Worm (Caenorhabditis elegans) whole organism, late embryonic: ENCODE data around the gene twf-2.
A peak's percentile ranks its signal among the peaks of the same experiment; 100 is the strongest.

ENCODE experiments used
- C08G9.2 ChIP-seq: sonication (generic microtip); optimal IDR thresholded peaks from 2 replicates; lab custom pipeline; 2016; ENCODE audit warnings: mild to moderate bottlenecking, missing genetic modification characterization, moderate library complexity, missing compliant biosample characterization
- C38D4.7 ChIP-seq: fragments of 200-800 bp; sonication (Bioruptor generic); optimal IDR thresholded peaks from 2 replicates; lab custom pipeline; 2018; ENCODE audit warnings: mild to moderate bottlenecking, missing genetic modification characterization, moderate library complexity, missing compliant biosample characterization
- K02D7.2 ChIP-seq: sonication (generic microtip); optimal IDR thresholded peaks from 2 replicates; lab custom pipeline; 2017; ENCODE audit warnings: mild to moderate bottlenecking, missing genetic modification characterization, missing compliant biosample characterization
- Y22D7AL.16 ChIP-seq: sonication (generic microtip); optimal IDR thresholded peaks from 2 replicates; lab custom pipeline; 2016; ENCODE audit warnings: missing genetic modification characterization, missing compliant biosample characterization
- ama-1 ChIP-seq: fragments of 150-350 bp; optimal IDR thresholded peaks from 2 replicates; lab custom pipeline; 2014
- ceh-2 ChIP-seq: sonication (generic microtip); optimal IDR thresholded peaks from 2 replicates; lab custom pipeline; 2016; ENCODE audit warnings: missing genotype, missing genetic modification characterization, missing compliant biosample characterization
- ceh-22 ChIP-seq: sonication (generic microtip); optimal IDR thresholded peaks from 2 replicates; lab custom pipeline; 2017; ENCODE audit warnings: missing biosample characterization, missing genetic modification characterization
- ceh-24 ChIP-seq: sonication (generic microtip); optimal IDR thresholded peaks from 2 replicates; lab custom pipeline; 2016; ENCODE audit warnings: mild to moderate bottlenecking, missing genetic modification characterization, missing compliant biosample characterization
- ceh-30 ChIP-seq: fragments of 150-350 bp; optimal IDR thresholded peaks from 2 replicates; lab custom pipeline; 2014; ENCODE audit warnings: missing biosample characterization, missing genetic modification characterization
- ceh-31 ChIP-seq: sonication (generic microtip); optimal IDR thresholded peaks from 2 replicates; lab custom pipeline; 2016; ENCODE audit warnings: missing genetic modification characterization, missing compliant biosample characterization
- ceh-34 ChIP-seq: sonication (generic microtip); optimal IDR thresholded peaks from 2 replicates; lab custom pipeline; 2016; ENCODE audit warnings: mild to moderate bottlenecking, missing genetic modification characterization, missing compliant biosample characterization
- ceh-45 ChIP-seq: fragments of 200-800 bp; sonication (Bioruptor generic); IDR thresholded peaks from 2 replicates; pipeline ENCODE4 v1.3.6; 2022; ENCODE audit warnings: missing genetic modification reagents, missing genetic modification characterization, missing compliant biosample characterization
- ceh-48 ChIP-seq: sonication (generic microtip); optimal IDR thresholded peaks from 2 replicates; lab custom pipeline; 2016; ENCODE audit warnings: missing genetic modification characterization, inconsistent platforms, missing compliant biosample characterization
- che-1 ChIP-seq: sonication (generic microtip); optimal IDR thresholded peaks from 2 replicates; lab custom pipeline; 2016; ENCODE audit warnings: mild to moderate bottlenecking, missing genetic modification characterization, missing compliant biosample characterization
- dmd-4 ChIP-seq: sonication (generic microtip); optimal IDR thresholded peaks from 2 replicates; lab custom pipeline; 2016; ENCODE audit warnings: borderline replicate concordance, missing genetic modification characterization, missing compliant biosample characterization
- elt-2 ChIP-seq: sonication (generic microtip); optimal IDR thresholded peaks from 2 replicates; lab custom pipeline; 2016; ENCODE audit warnings: missing genetic modification reagents, missing genetic modification characterization, missing compliant biosample characterization
- eyg-1 ChIP-seq: sonication (generic microtip); optimal IDR thresholded peaks from 2 replicates; lab custom pipeline; 2016; ENCODE audit warnings: missing genotype, missing genetic modification characterization, missing compliant biosample characterization
- fax-1 ChIP-seq: sonication (generic microtip); optimal IDR thresholded peaks from 2 replicates; lab custom pipeline; 2016; ENCODE audit warnings: missing genotype, missing genetic modification characterization, missing compliant biosample characterization
- fkh-10 ChIP-seq: fragments of 150-350 bp; optimal IDR thresholded peaks from 2 replicates; lab custom pipeline; 2014; ENCODE audit warnings: missing biosample characterization, missing genetic modification reagents, missing genetic modification characterization
- fkh-6 ChIP-seq: sonication (generic microtip); optimal IDR thresholded peaks from 2 replicates; lab custom pipeline; 2016; ENCODE audit warnings: missing genetic modification characterization, missing compliant biosample characterization
- gmeb-2 ChIP-seq: sonication (generic microtip); optimal IDR thresholded peaks from 2 replicates; lab custom pipeline; 2016; ENCODE audit warnings: missing genetic modification characterization, inconsistent platforms, missing compliant biosample characterization
- hlh-6 ChIP-seq: sonication (generic microtip); optimal IDR thresholded peaks from 2 replicates; lab custom pipeline; 2016; ENCODE audit warnings: missing genotype, missing genetic modification characterization, missing compliant biosample characterization
- lim-6 ChIP-seq: sonication (generic microtip); optimal IDR thresholded peaks from 2 replicates; lab custom pipeline; 2016; ENCODE audit warnings: missing genetic modification characterization, missing compliant biosample characterization
- madf-2 ChIP-seq: sonication (generic microtip); optimal IDR thresholded peaks from 2 replicates; lab custom pipeline; 2017; ENCODE audit warnings: missing genetic modification characterization, missing compliant biosample characterization
- mec-3 ChIP-seq: sonication (generic microtip); optimal IDR thresholded peaks from 2 replicates; lab custom pipeline; 2016; ENCODE audit warnings: borderline replicate concordance, missing genetic modification characterization, missing compliant biosample characterization
- nhr-11 ChIP-seq: fragments of 150-350 bp; optimal IDR thresholded peaks from 2 replicates; lab custom pipeline; 2014; ENCODE audit warnings: missing biosample characterization, missing genetic modification characterization
- nhr-232 ChIP-seq: sonication (generic microtip); optimal IDR thresholded peaks from 2 replicates; lab custom pipeline; 2016; ENCODE audit warnings: missing genetic modification characterization, missing compliant biosample characterization
- odd-2 ChIP-seq: sonication (generic microtip); optimal IDR thresholded peaks from 2 replicates; lab custom pipeline; 2017; ENCODE audit warnings: antibody characterized with exemption, mild to moderate bottlenecking, missing genetic modification characterization, missing compliant biosample characterization
- pag-3 ChIP-seq: sonication (generic microtip); optimal IDR thresholded peaks from 2 replicates; lab custom pipeline; 2016; ENCODE audit warnings: missing compliant biosample characterization, missing genetic modification characterization, borderline replicate concordance
- pax-1 ChIP-seq: fragments of 150-350 bp; optimal IDR thresholded peaks from 2 replicates; lab custom pipeline; 2014; ENCODE audit warnings: missing biosample characterization, missing genetic modification characterization
- pha-2 ChIP-seq: sonication (generic microtip); optimal IDR thresholded peaks from 2 replicates; lab custom pipeline; 2017; ENCODE audit warnings: mild to moderate bottlenecking, missing genetic modification characterization, missing compliant biosample characterization
- pha-4 ChIP-seq: fragments of 150-350 bp; optimal IDR thresholded peaks from 2 replicates; lab custom pipeline; 2018; ENCODE audit warnings: missing biosample characterization, missing genetic modification reagents, missing genetic modification characterization
- pqm-1 ChIP-seq: sonication (generic microtip); optimal IDR thresholded peaks from 2 replicates; lab custom pipeline; 2016; ENCODE audit warnings: missing genetic modification characterization, missing compliant biosample characterization
- pros-1 ChIP-seq: fragments of 150-350 bp; optimal IDR thresholded peaks from 2 replicates; lab custom pipeline; 2014; ENCODE audit warnings: missing biosample characterization, missing genetic modification reagents, missing genetic modification characterization
- ref-2 ChIP-seq: sonication (generic microtip); optimal IDR thresholded peaks from 2 replicates; lab custom pipeline; 2016; ENCODE audit warnings: missing genetic modification characterization, missing compliant biosample characterization
- sox-4 ChIP-seq: sonication (generic microtip); optimal IDR thresholded peaks from 2 replicates; lab custom pipeline; 2017; ENCODE audit warnings: mild to moderate bottlenecking, missing genetic modification characterization, inconsistent platforms, missing compliant biosample characterization
- ttx-3 ChIP-seq: sonication (generic microtip); optimal IDR thresholded peaks from 2 replicates; lab custom pipeline; 2016; ENCODE audit warnings: missing genetic modification reagents, missing genetic modification characterization, missing compliant biosample characterization
- unc-3 ChIP-seq, 2 experiments: fragments of 200-800 bp in 1 of 2; sonication (Bioruptor generic) in 1 of 2; sonication (generic microtip) in 1 of 2; conservative IDR thresholded peaks in 1 of 2; optimal IDR thresholded peaks in 1 of 2; 2 replicates each; pipeline versions ENCODE4 v1.3.6 to Lab custom; 2016 to 2022; ENCODE audit warnings: missing compliant biosample characterization in 2 of 2, missing genetic modification characterization in 2 of 2, missing genetic modification reagents in 1 of 2
- unc-86 ChIP-seq: sonication (generic microtip); optimal IDR thresholded peaks from 2 replicates; lab custom pipeline; 2016; ENCODE audit warnings: missing genetic modification characterization, missing compliant biosample characterization
- zip-5 ChIP-seq: sonication (generic microtip); optimal IDR thresholded peaks from 2 replicates; lab custom pipeline; 2016; ENCODE audit warnings: missing genetic modification characterization, missing compliant biosample characterization

Gene twf-2

ce11 chrX:16445793-16446248 is at the start of gene twf-2 (continued):
- TF ChIP-seq ceh-22 (tag; lab: Kevin White, UChicago) (no peak), fax-1 (no peak), C38D4.7 (GFP tag; lab: Kevin White, UChicago) (no peak), dmd-4 (tag; lab: Kevin White, UChicago) (peak; percentile 19), pha-4 (tag; lab: Kevin White, UChicago) (no peak), gmeb-2 (no peak), fkh-10 (no peak), madf-2 (no peak), elt-2 (tag; lab: Kevin White, UChicago) (peak; percentile 50), lim-6 (tag; lab: Kevin White, UChicago) (no peak), hlh-6 (tag; lab: Kevin White, UChicago) (peak; percentile 38), sox-4 (tag; lab: Kevin White, UChicago) (peak; percentile 48), nhr-232 (tag; lab: Kevin White, UChicago) (no peak), che-1 (tag; lab: Kevin White, UChicago) (no peak), pag-3 (peak; percentile 19), C08G9.2 (no peak)

DNA sequence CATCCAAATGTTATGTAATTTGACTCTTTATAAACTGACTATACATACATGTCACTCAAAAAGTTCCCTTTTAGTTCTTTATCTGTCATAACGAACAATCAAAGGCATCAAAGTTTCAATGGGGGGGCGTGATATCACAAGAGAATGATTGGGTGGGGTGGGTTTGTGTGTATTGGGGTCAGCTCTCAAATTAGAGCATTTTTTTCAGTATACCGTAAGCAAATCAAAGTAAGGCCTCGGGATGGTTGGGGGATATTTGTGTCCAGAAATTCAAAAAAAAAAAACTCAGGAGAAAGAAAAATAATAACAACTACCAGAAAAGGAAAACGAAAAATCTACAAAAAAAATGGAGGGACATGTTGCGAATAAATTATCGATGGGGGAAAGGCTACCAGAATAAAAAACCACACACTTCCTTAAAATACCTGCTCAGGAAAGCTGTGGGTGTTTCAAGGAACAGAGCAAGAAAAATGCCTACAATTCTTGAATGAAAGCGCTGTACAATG is 47.5 kb upstream of the twf-2 start, which contains the start of gene F01G12.18:
TSS of gene F01G12.18 (minus strand) at position 51 of the 506 bp plus-strand sequence.
- TF ChIP-seq gmeb-2 (no peak), dmd-4 (tag; lab: Kevin White, UChicago) (no peak), hlh-6 (tag; lab: Kevin White, UChicago) (no peak), mec-3 (no peak), ceh-30 (tag; lab: Kevin White, UChicago) (no peak), ceh-34 (tag; lab: Kevin White, UChicago) (no peak), pqm-1 (tag; lab: Kevin White, UChicago) (no peak), ama-1 (no peak), ceh-48 (tag; lab: Kevin White, UChicago) (no peak), pax-1 (tag; lab: Kevin White, UChicago) (no peak), K02D7.2 (tag; lab: Kevin White, UChicago) (no peak), ceh-31 (no peak), ceh-2 (no peak)

- no peak for TF ChIP-seq nhr-232 (tag; lab: Kevin White, UChicago)
- TF ChIP-seq ceh-24 (tag; lab: Kevin White, UChicago): no peak
- no peak for TF ChIP-seq ceh-34 (tag; lab: Kevin White, UChicago)
- no peak for TF ChIP-seq gmeb-2
- no peak for TF ChIP-seq odd-2
- no peak for TF ChIP-seq pax-1 (tag; lab: Kevin White, UChicago)
- TF ChIP-seq fkh-6: no peak
- TF ChIP-seq mec-3: no peak
- no peak for TF ChIP-seq nhr-11
- no peak for TF ChIP-seq unc-86 (tag; lab: Kevin White, UChicago)
- no peak for TF ChIP-seq C08G9.2
- no peak for TF ChIP-seq pha-2 (tag; lab: Kevin White, UChicago)
Observed at ce11 chrX:16400897-16401296, 45.1 kb upstream of the twf-2 start.

ce11 chrX:16402303-16402702 is 43.7 kb upstream of the twf-2 start:
- TF ChIP-seq pha-4 (tag; lab: Kevin White, UChicago) (no peak), fax-1 (no peak), unc-3 (GFP tag; conservative IDR thresholded peaks at IDR 0.05; lab: Robert Waterston, UW) (no peak), unc-3 (tag; optimal IDR thresholded peaks at IDR 0.05; lab: Kevin White, UChicago) (no peak), ceh-48 (tag; lab: Kevin White, UChicago) (no peak), C38D4.7 (GFP tag; lab: Kevin White, UChicago) (no peak), C08G9.2 (no peak), mec-3 (no peak), elt-2 (tag; lab: Kevin White, UChicago) (no peak), zip-5 (tag; lab: Kevin White, UChicago) (no peak), Y22D7AL.16 (tag; lab: Kevin White, UChicago) (no peak), ref-2 (tag; lab: Kevin White, UChicago) (no peak), eyg-1 (no peak), ceh-45 (no peak), unc-86 (tag; lab: Kevin White, UChicago) (no peak), ttx-3 (tag; lab: Kevin White, UChicago) (no peak), pqm-1 (tag; lab: Kevin White, UChicago) (no peak), pros-1 (tag; lab: Kevin White, UChicago) (no peak)
